Worm (Caenorhabditis elegans) whole organism, L4 larva: Measurements from ENCODE around the gene F40G12.11.

ENCODE experiments used
- F49E8.2 ChIP-seq: sonication (generic microtip); optimal IDR thresholded peaks from 2 replicates; lab custom pipeline; 2016; ENCODE audit warnings: missing compliant biosample characterization, mild to moderate bottlenecking, missing genetic modification characterization, borderline replicate concordance
- nhr-6 ChIP-seq: fragments of 150-350 bp; optimal IDR thresholded peaks from 2 replicates; lab custom pipeline; 2014; ENCODE audit warnings: missing biosample characterization, missing genetic modification characterization

ce11 chrV:14270729-14271128 lies 15.2 kb upstream of the F40G12.11 start, which contains the start of gene F40G12.5:
- TF ChIP-seq nhr-6 (tag; lab: Kevin White, UChicago) (no peak), F49E8.2 (tag; lab: Kevin White, UChicago) (no peak)
